Worm (Caenorhabditis elegans) whole organism, mixed stage, embryonic: ENCODE measurements around the gene F38B6.6.

Source experiments
- M03D4.4 ChIP-seq: sonication (generic microtip); optimal IDR thresholded peaks from 2 replicates; lab custom pipeline; 2017; ENCODE audit warnings: mild to moderate bottlenecking, missing genetic modification characterization, missing compliant biosample characterization
- ces-1 ChIP-seq: fragments of 150-350 bp; optimal IDR thresholded peaks from 2 replicates; lab custom pipeline; 2014; ENCODE audit warnings: missing biosample characterization, missing genetic modification reagents, missing genetic modification characterization
- elt-1 ChIP-seq: sonication (generic microtip); optimal IDR thresholded peaks from 2 replicates; lab custom pipeline; 2017; ENCODE audit warnings: missing genetic modification characterization, mild to moderate bottlenecking, missing compliant biosample characterization, antibody characterized with exemption, moderate library complexity, borderline replicate concordance; ENCODE audit not compliant: insufficient read depth
- elt-3 ChIP-seq: fragments of 150-350 bp; optimal IDR thresholded peaks from 2 replicates; lab custom pipeline; 2014; ENCODE audit warnings: missing biosample characterization, missing genetic modification characterization
- flh-1 ChIP-seq: fragments of 200-800 bp; sonication (Bioruptor generic); optimal IDR thresholded peaks from 2 replicates; lab custom pipeline; 2018; ENCODE audit warnings: mild to moderate bottlenecking, missing genetic modification characterization, moderate library complexity, missing compliant biosample characterization
- lin-13 ChIP-seq: fragments of 150-350 bp; optimal IDR thresholded peaks from 2 replicates; lab custom pipeline; 2014; ENCODE audit warnings: missing biosample characterization, missing genetic modification characterization
- mab-5 ChIP-seq: fragments of 150-350 bp; optimal IDR thresholded peaks from 2 replicates; lab custom pipeline; 2014; ENCODE audit warnings: missing biosample characterization, missing genetic modification characterization
- nhr-12 ChIP-seq: fragments of 150-350 bp; optimal IDR thresholded peaks from 2 replicates; lab custom pipeline; 2014; ENCODE audit warnings: missing biosample characterization, missing genetic modification characterization
- nhr-237 ChIP-seq: fragments of 150-350 bp; optimal IDR thresholded peaks from 2 replicates; lab custom pipeline; 2014; ENCODE audit warnings: missing biosample characterization, missing genetic modification characterization
- pha-4 ChIP-seq: fragments of 150-350 bp; optimal IDR thresholded peaks from 2 replicates; lab custom pipeline; 2018; ENCODE audit warnings: missing biosample characterization, missing genetic modification reagents, missing genetic modification characterization
- snpc-4 ChIP-seq: fragments of 150-350 bp; optimal IDR thresholded peaks from 2 replicates; lab custom pipeline; 2014; ENCODE audit warnings: missing biosample characterization, missing genetic modification characterization
- unc-39 ChIP-seq: fragments of 150-350 bp; optimal IDR thresholded peaks from 2 replicates; lab custom pipeline; 2014; ENCODE audit warnings: missing biosample characterization, missing genetic modification characterization
- unc-62 ChIP-seq: fragments of 150-350 bp; optimal IDR thresholded peaks from 2 replicates; lab custom pipeline; 2014; ENCODE audit warnings: missing biosample characterization, missing genetic modification reagents, missing genetic modification characterization
- ztf-11 ChIP-seq: fragments of 150-350 bp; optimal IDR thresholded peaks from 2 replicates; lab custom pipeline; 2014; ENCODE audit warnings: missing biosample characterization, missing genetic modification characterization

ce11 chrX:6739034-6740008 is 49.4 kb upstream of the F38B6.6 start:
- TF ChIP-seq nhr-237 (tag; lab: Kevin White, UChicago) (no peak), flh-1 (no peak), pha-4 (tag; lab: Kevin White, UChicago) (no peak), ces-1 (GFP tag; lab: Kevin White, UChicago) (peak; percentile 70), elt-3 (tag; lab: Kevin White, UChicago) (no peak), unc-62 (GFP tag; lab: Kevin White, UChicago) (no peak), nhr-12 (no peak), elt-1 (no peak), M03D4.4 (tag; lab: Kevin White, UChicago) (no peak), ztf-11 (tag; lab: Kevin White, UChicago) (no peak), unc-39 (tag; lab: Kevin White, UChicago) (no peak), lin-13 (no peak), mab-5 (tag; lab: Kevin White, UChicago) (no peak), snpc-4 (tag; lab: Kevin White, UChicago) (no peak)
